Worm (Caenorhabditis elegans): Measurements from ENCODE around the gene cash-1.

The cash-1 gene

ce11 chrV:10371177-10371576 lies 9.1 kb downstream of the cash-1 start:
- TF ChIP-seq unc-39 (tag; optimal IDR thresholded peaks at IDR 0.05) = no peak
- peak; percentile 64 for TF ChIP-seq gmeb-1 (tag; optimal IDR thresholded peaks at IDR 0.05)
- no peak for TF ChIP-seq unc-62 (GFP tag; optimal IDR thresholded peaks at IDR 0.05)
- no peak for TF ChIP-seq nhr-12 (tag; optimal IDR thresholded peaks at IDR 0.05)
- TF ChIP-seq sma-9 (GFP tag; optimal IDR thresholded peaks at IDR 0.05) = peak; percentile 68
- TF ChIP-seq sma-9 (tag; optimal IDR thresholded peaks at IDR 0.05) = no peak
- TF ChIP-seq nhr-25 (tag; optimal IDR thresholded peaks at IDR 0.05) = peak; percentile 22
- TF ChIP-seq lin-13 (GFP tag; optimal IDR thresholded peaks at IDR 0.05) = no peak
- peak; percentile 76 for TF ChIP-seq fos-1 (tag; optimal IDR thresholded peaks at IDR 0.05)
- peak; percentile 45 for TF ChIP-seq crh-2 (tag; optimal IDR thresholded peaks at IDR 0.05)
- TF ChIP-seq nhr-129 (tag; optimal IDR thresholded peaks at IDR 0.05) = peak; percentile 11
- TF ChIP-seq zag-1 (tag; optimal IDR thresholded peaks at IDR 0.05) = no peak
- TF ChIP-seq ceh-82 (tag; optimal IDR thresholded peaks at IDR 0.05) = no peak
- peak; percentile 61 for TF ChIP-seq sma-3 (GFP tag; optimal IDR thresholded peaks at IDR 0.05)

DNA sequence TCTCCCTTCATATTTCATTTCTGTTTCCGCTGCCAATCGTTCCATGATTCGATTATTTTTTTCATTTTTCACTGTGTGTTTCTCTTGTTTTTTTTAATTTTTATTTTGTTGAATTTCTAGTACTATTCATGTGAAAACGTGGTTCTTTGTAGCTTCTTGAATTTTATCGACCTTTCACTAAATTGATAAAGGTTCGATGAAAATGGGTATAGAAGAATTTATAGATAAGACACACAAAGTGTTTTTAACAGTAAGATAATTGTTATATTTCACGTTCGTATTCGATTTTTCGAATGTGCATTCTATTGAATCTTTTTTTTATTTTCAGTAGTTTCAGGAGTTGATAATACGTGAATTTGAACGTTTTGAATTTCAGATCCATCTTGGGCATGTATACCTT lies 9.9 kb downstream of the cash-1 start, which contains the start of gene ugt-49:
Gene ugt-49 (plus strand): TSS at position 371 of the 400 bp plus-strand sequence.
- TF ChIP-seq mbf-1 (tag; optimal IDR thresholded peaks at IDR 0.05) (no peak), blmp-1 (tag; optimal IDR thresholded peaks at IDR 0.05; ENCODE audit: insufficient read depth) (no peak), nhr-12 (tag; optimal IDR thresholded peaks at IDR 0.05) (no peak), ztf-1 (GFP tag; conservative IDR thresholded peaks at IDR 0.05) (no peak), nhr-11 (tag; optimal IDR thresholded peaks at IDR 0.05) (no peak), fos-1 (tag; optimal IDR thresholded peaks at IDR 0.05) (peak; percentile 60)

DNA sequence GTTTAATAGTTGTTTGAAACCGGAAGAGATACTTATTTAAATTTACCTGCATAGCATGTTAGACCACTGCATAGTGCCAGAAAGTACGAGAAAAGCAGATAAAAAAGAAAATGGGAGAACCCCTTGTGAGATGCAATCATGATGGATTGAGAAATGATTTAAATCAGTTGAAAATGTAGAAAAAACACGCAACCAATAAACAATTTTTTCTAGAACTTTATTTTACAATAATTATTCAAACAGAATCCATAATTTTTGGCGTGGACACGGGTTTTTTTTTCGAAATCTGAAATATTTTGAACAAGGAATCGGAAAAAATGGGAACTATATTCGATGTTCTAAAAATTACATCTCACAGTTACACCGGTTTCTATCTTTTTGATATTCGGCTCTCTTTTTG lies 17.2 kb downstream of the cash-1 start, which contains the start of gene AC3.12:
Gene AC3.12 (minus strand): TSS at position 101 of the 400 bp plus-strand sequence.
- TF ChIP-seq ztf-4 (tag; optimal IDR thresholded peaks at IDR 0.05) = no peak
- TF ChIP-seq fos-1 (tag; optimal IDR thresholded peaks at IDR 0.05) = no peak
- TF ChIP-seq ceh-16 (tag; optimal IDR thresholded peaks at IDR 0.05) = no peak
- no peak for TF ChIP-seq sma-9 (GFP tag; optimal IDR thresholded peaks at IDR 0.05)
- no peak for TF ChIP-seq sma-9 (tag; optimal IDR thresholded peaks at IDR 0.05)
- TF ChIP-seq lin-13 (GFP tag; optimal IDR thresholded peaks at IDR 0.05) = no peak
- no peak for TF ChIP-seq nhr-237 (tag; optimal IDR thresholded peaks at IDR 0.05)
- no peak for TF ChIP-seq nhr-10 (tag; optimal IDR thresholded peaks at IDR 0.05)
- TF ChIP-seq ceh-82 (tag; optimal IDR thresholded peaks at IDR 0.05) = no peak
- no peak for TF ChIP-seq ZK546.5 (tag; optimal IDR thresholded peaks at IDR 0.05)
- TF ChIP-seq R02D3.7 (tag; optimal IDR thresholded peaks at IDR 0.05) = no peak
- no peak for TF ChIP-seq ztf-11 (tag; optimal IDR thresholded peaks at IDR 0.05)
- TF ChIP-seq sem-4 (tag; optimal IDR thresholded peaks at IDR 0.05) = no peak
- TF ChIP-seq alr-1 (tag; optimal IDR thresholded peaks at IDR 0.05) = no peak
- TF ChIP-seq skn-1 (tag; optimal IDR thresholded peaks at IDR 0.05) = no peak

DNA sequence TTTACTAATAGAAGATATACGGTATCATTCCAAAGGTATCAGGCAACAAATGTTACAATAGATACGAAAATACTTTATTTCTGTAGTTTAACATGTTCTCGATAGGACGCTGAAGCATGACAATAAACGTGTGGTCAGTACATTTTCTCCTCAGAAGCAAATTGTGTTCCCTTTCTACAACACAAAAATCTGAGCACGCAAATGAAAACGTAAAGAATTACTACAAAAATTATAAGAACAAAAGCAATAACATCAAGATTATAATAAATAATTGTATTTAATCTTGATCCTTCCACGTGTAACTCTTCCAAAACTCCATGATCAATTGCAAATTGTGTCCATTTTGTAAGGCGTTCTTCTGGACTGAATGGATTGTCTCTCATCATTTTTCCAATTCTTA lies 17.7 kb downstream of the cash-1 start:
- TF ChIP-seq dmd-4 (tag; optimal IDR thresholded peaks at IDR 0.05) = no peak
- no peak for TF ChIP-seq lin-13 (GFP tag; optimal IDR thresholded peaks at IDR 0.05)
- TF ChIP-seq sma-3 (GFP tag; optimal IDR thresholded peaks at IDR 0.05) = no peak
- TF ChIP-seq ceh-82 (tag; optimal IDR thresholded peaks at IDR 0.05) = no peak
- TF ChIP-seq elt-1 (tag; optimal IDR thresholded peaks at IDR 0.05) = no peak
- TF ChIP-seq nhr-129 (tag; optimal IDR thresholded peaks at IDR 0.05) = no peak
- no peak for TF ChIP-seq lsy-2 (tag; optimal IDR thresholded peaks at IDR 0.05)
- no peak for TF ChIP-seq unc-55 (GFP tag; optimal IDR thresholded peaks at IDR 0.05)
- TF ChIP-seq nhr-11 (tag; optimal IDR thresholded peaks at IDR 0.05) = no peak
- TF ChIP-seq nhr-77 (tag; optimal IDR thresholded peaks at IDR 0.05) = no peak
- no peak for TF ChIP-seq skn-1 (tag; optimal IDR thresholded peaks at IDR 0.05)
- TF ChIP-seq unc-39 (tag; optimal IDR thresholded peaks at IDR 0.05) = no peak
- no peak for TF ChIP-seq egl-27 (tag; optimal IDR thresholded peaks at IDR 0.05)
- TF ChIP-seq Y55F3AM.14 (GFP tag; optimal IDR thresholded peaks at IDR 0.05) = no peak
- TF ChIP-seq nhr-23 (tag; optimal IDR thresholded peaks at IDR 0.05) = no peak

DNA sequence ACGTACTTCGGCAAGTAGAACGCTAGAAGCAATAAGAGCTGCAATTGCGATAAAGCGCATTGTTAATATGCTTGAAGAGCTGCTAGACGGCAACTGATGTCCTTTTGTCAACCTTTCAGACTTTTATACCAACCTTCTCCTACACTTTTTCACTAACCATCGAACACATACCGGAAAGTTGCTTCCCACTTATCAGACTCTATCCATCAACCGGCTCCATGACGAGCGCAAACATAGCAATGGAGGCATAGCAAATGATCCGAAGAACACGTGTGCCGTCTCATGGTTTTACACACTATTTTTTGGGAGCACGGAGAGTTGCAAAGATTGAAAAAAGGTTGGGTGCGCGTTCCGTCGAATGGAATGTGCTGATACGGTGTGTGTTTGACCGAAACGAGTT lies 19.7 kb downstream of the cash-1 start, which contains the start of gene abu-1:
Gene abu-1 (minus strand): TSS at position 101 of the 400 bp plus-strand sequence.
- TF ChIP-seq elt-1 (tag; optimal IDR thresholded peaks at IDR 0.05) (no peak), sma-9 (GFP tag; optimal IDR thresholded peaks at IDR 0.05) (no peak), sma-9 (tag; optimal IDR thresholded peaks at IDR 0.05) (no peak), ztf-4 (tag; optimal IDR thresholded peaks at IDR 0.05) (no peak), Y55F3AM.14 (GFP tag; optimal IDR thresholded peaks at IDR 0.05) (no peak), nhr-11 (tag; optimal IDR thresholded peaks at IDR 0.05) (no peak), gmeb-1 (tag; optimal IDR thresholded peaks at IDR 0.05) (no peak), crh-2 (tag; optimal IDR thresholded peaks at IDR 0.05) (no peak), ama-1 (optimal IDR thresholded peaks at IDR 0.05) (no peak), unc-55 (GFP tag; optimal IDR thresholded peaks at IDR 0.05) (no peak), lin-13 (GFP tag; optimal IDR thresholded peaks at IDR 0.05) (no peak), mab-5 (tag; optimal IDR thresholded peaks at IDR 0.05) (no peak)

Data from whole organism, L2 larva.